Fruit fly (Drosophila melanogaster) whole organism, embryonic: Measurements from ENCODE around the gene Actn.

Source experiments
- Adf1 ChIP-seq: fragments of 200-800 bp; sonication (Bioruptor generic); IDR thresholded peaks from 2 replicates; pipeline ENCODE4 v1.3.6; 2022; ENCODE audit warnings: missing biosample characterization, missing genetic modification characterization
- Asciz ChIP-seq: fragments of 200-800 bp; sonication (Bioruptor generic); optimal IDR thresholded peaks from 2 replicates; lab custom pipeline; 2017; ENCODE audit warnings: missing biosample characterization, mild to moderate bottlenecking, missing genetic modification characterization, missing genetic modification reagents
- Bdp1 ChIP-seq: fragments of 200-800 bp; sonication (Bioruptor generic); optimal IDR thresholded peaks from 3 replicates; lab custom pipeline; 2016; ENCODE audit warnings: missing biosample characterization, missing genetic modification characterization
- CG14441 ChIP-seq: fragments of 200-800 bp; sonication (Bioruptor generic); IDR thresholded peaks from 2 replicates; pipeline ENCODE4 v1.3.6; 2022; ENCODE audit warnings: missing biosample characterization, missing genetic modification characterization
- CG14965 ChIP-seq: fragments of 200-800 bp; sonication (Bioruptor generic); optimal IDR thresholded peaks from 2 replicates; lab custom pipeline; 2016; ENCODE audit warnings: missing biosample characterization, missing genetic modification characterization, borderline replicate concordance
- CG15479 ChIP-seq: fragments of 200-800 bp; sonication (Bioruptor generic); optimal IDR thresholded peaks from 3 replicates; lab custom pipeline; 2019; ENCODE audit warnings: missing biosample characterization, mild to moderate bottlenecking, missing genetic modification characterization, moderate library complexity
- CG17612 ChIP-seq: fragments of 200-800 bp; sonication (Bioruptor generic); IDR thresholded peaks from 2 replicates; pipeline ENCODE4 v1.3.6; 2022; ENCODE audit warnings: missing biosample characterization, missing genetic modification characterization
- CG30431 ChIP-seq: fragments of 200-800 bp; sonication (Bioruptor generic); optimal IDR thresholded peaks from 2 replicates; lab custom pipeline; 2017; ENCODE audit warnings: missing biosample characterization, missing genetic modification characterization
- CG3065 ChIP-seq: fragments of 200-800 bp; sonication (Bioruptor generic); optimal IDR thresholded peaks from 2 replicates; lab custom pipeline; 2016; ENCODE audit warnings: missing biosample characterization, missing genetic modification characterization
- CG34376 ChIP-seq: fragments of 200-800 bp; sonication (Bioruptor generic); optimal IDR thresholded peaks from 2 replicates; lab custom pipeline; 2018; ENCODE audit warnings: missing biosample characterization, mild to moderate bottlenecking, missing genetic modification characterization
- CG4854 ChIP-seq: fragments of 200-800 bp; sonication (Bioruptor generic); optimal IDR thresholded peaks from 2 replicates; lab custom pipeline; 2016; ENCODE audit warnings: missing biosample characterization, missing genetic modification characterization, inconsistent platforms
- CG7372 ChIP-seq: fragments of 200-800 bp; sonication (Bioruptor generic); IDR thresholded peaks from 2 replicates; pipeline ENCODE4 v1.3.6; 2022; ENCODE audit warnings: missing biosample characterization, missing genetic modification characterization
- CG7745 ChIP-seq: fragments of 200-800 bp; sonication (Bioruptor generic); optimal IDR thresholded peaks from 2 replicates; lab custom pipeline; 2018; ENCODE audit warnings: missing biosample characterization, mild to moderate bottlenecking, missing genetic modification characterization, moderate library complexity
- CG7839 ChIP-seq: fragments of 200-800 bp; sonication (Bioruptor generic); optimal IDR thresholded peaks from 3 replicates; lab custom pipeline; 2018; ENCODE audit warnings: missing biosample characterization, mild to moderate bottlenecking, missing genetic modification characterization, moderate library complexity
- CG9609 ChIP-seq: fragments of 200-800 bp; sonication (Bioruptor generic); optimal IDR thresholded peaks from 3 replicates; lab custom pipeline; 2016; ENCODE audit warnings: missing biosample characterization, missing genetic modification characterization
- Deaf1 ChIP-seq: fragments of 200-800 bp; optimal IDR thresholded peaks from 3 replicates; lab custom pipeline; 2019; ENCODE audit warnings: missing biosample characterization, mild to moderate bottlenecking, missing genetic modification characterization, moderate library complexity
- Dek ChIP-seq: fragments of 200-800 bp; sonication (Bioruptor generic); optimal IDR thresholded peaks from 3 replicates; lab custom pipeline; 2019; ENCODE audit warnings: missing biosample characterization, mild to moderate bottlenecking, missing genetic modification characterization, moderate library complexity
- Doc3 ChIP-seq: fragments of 200-800 bp; sonication (Bioruptor generic); IDR thresholded peaks from 3 replicates; pipeline ENCODE4 v1.3.6; 2022; ENCODE audit warnings: missing biosample characterization, missing genetic modification characterization; ENCODE audit not compliant: partially characterized antibody
- Dp ChIP-seq: fragments of 200-800 bp; sonication (Bioruptor generic); optimal IDR thresholded peaks from 2 replicates; lab custom pipeline; 2018; ENCODE audit warnings: missing biosample characterization, mild to moderate bottlenecking, missing genetic modification characterization, moderate library complexity
- E2f2 ChIP-seq: fragments of 200-800 bp; sonication (Bioruptor generic); IDR thresholded peaks from 2 replicates; pipeline ENCODE4 v1.3.6; 2022; ENCODE audit warnings: missing biosample characterization, missing genetic modification characterization
- H2.0 ChIP-seq: fragments of 200-800 bp; sonication (Bioruptor generic); IDR thresholded peaks from 2 replicates; pipeline ENCODE4 v1.3.6; 2022; ENCODE audit warnings: missing biosample characterization, missing genetic modification characterization
- HLH54F ChIP-seq: fragments of 200-800 bp; sonication (Bioruptor generic); optimal IDR thresholded peaks from 3 replicates; lab custom pipeline; 2016; ENCODE audit warnings: missing biosample characterization, missing genetic modification characterization
- MBD-R2 ChIP-seq: fragments of 200-800 bp; sonication (Bioruptor generic); IDR thresholded peaks from 2 replicates; pipeline ENCODE4 v1.3.6; 2022; ENCODE audit warnings: missing biosample characterization, missing genetic modification characterization
- Mad ChIP-seq: fragments of 200-800 bp; sonication (Bioruptor generic); optimal IDR thresholded peaks from 2 replicates; lab custom pipeline; 2016; ENCODE audit warnings: missing biosample characterization, missing genetic modification characterization
- Med ChIP-seq: fragments of 200-800 bp; sonication (Bioruptor generic); peaks from one replicate; lab custom pipeline; 2016; ENCODE audit warnings: missing biosample characterization, missing genetic modification characterization, mild to moderate bottlenecking, inconsistent platforms, moderate library complexity
- NK7.1 ChIP-seq: fragments of 200-800 bp; sonication (Bioruptor generic); optimal IDR thresholded peaks from 3 replicates; lab custom pipeline; 2016; ENCODE audit warnings: missing biosample characterization, missing genetic modification characterization
- Rx ChIP-seq: fragments of 200-800 bp; sonication (Bioruptor generic); IDR thresholded peaks from 2 replicates; pipeline ENCODE4 v1.3.6; 2022; ENCODE audit warnings: missing biosample characterization, missing genetic modification characterization
- Spps ChIP-seq: fragments of 200-800 bp; sonication (Bioruptor generic); optimal IDR thresholded peaks from 2 replicates; lab custom pipeline; 2018; ENCODE audit warnings: missing biosample characterization, mild to moderate bottlenecking, missing genetic modification characterization
- Stat92E ChIP-seq, 3 experiments: fragments of >200 bp in 2 of 3; fragments of 200-800 bp in 1 of 3; sonication (Bioruptor generic) in 1 of 3; optimal IDR thresholded peaks; 2 replicates each; lab custom pipeline; 2017 to 2019; ENCODE audit warnings: missing biosample characterization in 3 of 3, missing genetic modification characterization in 3 of 3, mild to moderate bottlenecking in 1 of 3, moderate library complexity in 1 of 3
- TFAM ChIP-seq: fragments of 200-800 bp; sonication (Bioruptor generic); optimal IDR thresholded peaks from 2 replicates; lab custom pipeline; 2017; ENCODE audit warnings: missing biosample characterization, missing genetic modification characterization, inconsistent platforms
- bab2 ChIP-seq: fragments of 200-800 bp; sonication (Bioruptor generic); optimal IDR thresholded peaks from 2 replicates; lab custom pipeline; 2016; ENCODE audit warnings: missing biosample characterization, missing genetic modification characterization
- bbx ChIP-seq: fragments of 200-800 bp; sonication (Bioruptor generic); IDR thresholded peaks from 2 replicates; pipeline ENCODE4 v1.3.6; 2022; ENCODE audit warnings: missing biosample characterization, missing genetic modification characterization; ENCODE audit not compliant: partially characterized antibody
- crol ChIP-seq: fragments of 200-800 bp; sonication (Bioruptor generic); IDR thresholded peaks from 2 replicates; pipeline ENCODE4 v1.3.6; 2022; ENCODE audit warnings: missing biosample characterization, missing genetic modification characterization
- crp ChIP-seq, 2 experiments: fragments of 200-800 bp; sonication (Bioruptor generic); optimal IDR thresholded peaks; 2 replicates in 1 of 2; 3 replicates in 1 of 2; lab custom pipeline; 2017; ENCODE audit warnings: missing biosample characterization in 2 of 2, missing genetic modification characterization in 2 of 2, mild to moderate bottlenecking in 1 of 2, moderate library complexity in 1 of 2
- da ChIP-seq: fragments of 200-800 bp; sonication (Bioruptor generic); optimal IDR thresholded peaks from 2 replicates; lab custom pipeline; 2016; ENCODE audit warnings: missing biosample characterization, missing genetic modification characterization
- en ChIP-seq: fragments of 200-800 bp; sonication (Bioruptor generic); optimal IDR thresholded peaks from 2 replicates; lab custom pipeline; 2016; ENCODE audit warnings: missing biosample characterization, missing genetic modification characterization
- eve ChIP-seq, 2 experiments: fragments of >200 bp; optimal IDR thresholded peaks; 2 replicates each; lab custom pipeline; 2017; ENCODE audit warnings: missing biosample characterization in 2 of 2, missing genetic modification characterization in 2 of 2
- fd64A ChIP-seq: fragments of 200-800 bp; sonication (Bioruptor generic); optimal IDR thresholded peaks from 3 replicates; lab custom pipeline; 2018; ENCODE audit warnings: missing biosample characterization, mild to moderate bottlenecking, missing genetic modification characterization
- gem ChIP-seq: fragments of 200-800 bp; sonication (Bioruptor generic); optimal IDR thresholded peaks from 2 replicates; lab custom pipeline; 2019; ENCODE audit warnings: missing biosample characterization, mild to moderate bottlenecking, missing genetic modification characterization, moderate library complexity
- gsb-n ChIP-seq: fragments of 200-800 bp; sonication (Bioruptor generic); optimal IDR thresholded peaks from 3 replicates; lab custom pipeline; 2018; ENCODE audit warnings: missing biosample characterization, mild to moderate bottlenecking, missing genetic modification characterization
- jumu ChIP-seq: fragments of 200-800 bp; sonication (Bioruptor generic); optimal IDR thresholded peaks from 3 replicates; lab custom pipeline; 2016; ENCODE audit warnings: missing biosample characterization, missing genetic modification characterization
- lab ChIP-seq: fragments of 200-800 bp; sonication (Bioruptor generic); optimal IDR thresholded peaks from 3 replicates; lab custom pipeline; 2017; ENCODE audit warnings: missing biosample characterization, missing genetic modification characterization, mild to moderate bottlenecking, moderate library complexity, missing genetic modification reagents
- mam ChIP-seq: fragments of 200-800 bp; sonication (Bioruptor generic); optimal IDR thresholded peaks from 3 replicates; lab custom pipeline; 2016; ENCODE audit warnings: missing biosample characterization, missing genetic modification characterization
- nerfin-1 ChIP-seq: fragments of 200-800 bp; sonication (Bioruptor generic); optimal IDR thresholded peaks from 3 replicates; lab custom pipeline; 2019; ENCODE audit warnings: missing biosample characterization, mild to moderate bottlenecking, missing genetic modification characterization, moderate library complexity
- onecut ChIP-seq: fragments of 200-800 bp; sonication (Bioruptor generic); IDR thresholded peaks from 2 replicates; pipeline ENCODE4 v1.3.6; 2022; ENCODE audit warnings: missing biosample characterization, missing genetic modification characterization
- pho ChIP-seq: fragments of 200-800 bp; sonication (Bioruptor generic); optimal IDR thresholded peaks from 2 replicates; lab custom pipeline; 2016; ENCODE audit warnings: missing biosample characterization, missing genetic modification characterization
- sens-2 ChIP-seq: fragments of 200-800 bp; sonication (Bioruptor generic); IDR thresholded peaks from 2 replicates; pipeline ENCODE4 v1.3.6; 2022; ENCODE audit warnings: missing biosample characterization, missing genetic modification characterization
- seq ChIP-seq: fragments of 200-800 bp; sonication (Bioruptor generic); IDR thresholded peaks from 2 replicates; pipeline ENCODE4 v1.3.6; 2022; ENCODE audit warnings: missing biosample characterization, missing genetic modification characterization
- sisA ChIP-seq: fragments of 200-800 bp; sonication (Bioruptor generic); IDR thresholded peaks from 2 replicates; pipeline ENCODE4 v1.3.6; 2022; ENCODE audit warnings: missing biosample characterization, missing genetic modification characterization
- sqz ChIP-seq: fragments of 200-800 bp; sonication (Bioruptor generic); optimal IDR thresholded peaks from 3 replicates; lab custom pipeline; 2018; ENCODE audit warnings: missing biosample characterization, mild to moderate bottlenecking, missing genetic modification characterization
- wor ChIP-seq: fragments of 200-800 bp; sonication (Bioruptor generic); IDR thresholded peaks from 2 replicates; pipeline ENCODE4 v1.3.6; 2022; ENCODE audit warnings: missing biosample characterization, missing genetic modification characterization

Gene Actn

dm6 chrX:2083109-2083508 lies 41.0 kb upstream of the Actn start (continued):
- TF ChIP-seq mam (GFP tag; lab: Kevin White, UChicago) = peak; percentile 80
- TF ChIP-seq pho (GFP tag; lab: Kevin White, UChicago) = peak; percentile 57
- TF ChIP-seq CG34376 (GFP tag; lab: Kevin White, UChicago) = no peak
- peak; percentile 46; the same call in 1 of the 2 replicates for TF ChIP-seq MBD-R2 (GFP tag; lab: Robert Waterston, UW)
- 0 out of 2 replicates have a peak, but pooled peaks have one; percentile 16 for TF ChIP-seq seq
- peak; percentile 2 for TF ChIP-seq Asciz (GFP tag; lab: Kevin White, UChicago)
- peak; percentile 39 for TF ChIP-seq CG9609 (GFP tag; lab: Kevin White, UChicago)
- TF ChIP-seq bab2 (GFP tag; lab: Kevin White, UChicago) = peak; percentile 23
- peak; percentile 62 for TF ChIP-seq HLH54F (GFP tag; lab: Kevin White, UChicago)
- no peak for TF ChIP-seq NK7.1 (GFP tag; lab: Kevin White, UChicago)
- TF ChIP-seq Spps (tag; lab: Kevin White, UChicago) = no peak
- no peak for TF ChIP-seq onecut (GFP tag; lab: Robert Waterston, UW)
- TF ChIP-seq lab = peak; percentile 83
- TF ChIP-seq sisA (GFP tag; lab: Robert Waterston, UW) = peak; percentile 38
- no peak for TF ChIP-seq crp (GFP tag; optimal IDR thresholded peaks at IDR 0.05; lab: Kevin White, UChicago)
- TF ChIP-seq Rx (GFP tag; lab: Robert Waterston, UW) = peak; percentile 41; the same call in 1 of the 2 replicates
- no peak for TF ChIP-seq gsb-n (tag; lab: Kevin White, UChicago)
- TF ChIP-seq H2.0 = peak; percentile 49
- TF ChIP-seq CG14441 = peak; percentile 50; the same call in 1 of the 2 replicates
- no peak for TF ChIP-seq CG7745
- TF ChIP-seq E2f2 (GFP tag; lab: Robert Waterston, UW) = no peak; the same call in 1 of the 2 replicates
- TF ChIP-seq CG3065 = no peak
- TF ChIP-seq, all 482 proteins: peak for 204

- TF ChIP-seq CG7372 (GFP tag; lab: Robert Waterston, UW) (no peak), CG15479 (no peak), fd64A (no peak), nerfin-1 (tag; lab: Kevin White, UChicago) (peak; percentile 44), wor (GFP tag; lab: Robert Waterston, UW) (no peak), sens-2 (GFP tag; lab: Robert Waterston, UW) (no peak), jumu (GFP tag; lab: Kevin White, UChicago) (no peak), sqz (GFP tag; lab: Kevin White, UChicago) (no peak), Dp (GFP tag; lab: Kevin White, UChicago) (no peak), bbx (GFP tag; lab: Robert Waterston, UW) (no peak), CG17612 (GFP tag; lab: Robert Waterston, UW) (no peak), Deaf1 (tag; lab: Kevin White, UChicago) (peak; percentile 23), gem (tag; lab: Kevin White, UChicago) (no peak), CG14965 (GFP tag; lab: Kevin White, UChicago) (no peak), CG30431 (GFP tag; lab: Kevin White, UChicago) (no peak), Dek (tag; lab: Kevin White, UChicago) (no peak), Med (GFP tag; lab: Kevin White, UChicago) (peak; percentile 12), en (GFP tag; lab: Kevin White, UChicago) (no peak), crol (GFP tag; lab: Robert Waterston, UW) (peak; percentile 70), Doc3 (GFP tag; lab: Robert Waterston, UW) (no peak), eve (GFP tag; optimal IDR thresholded peaks at IDR 0.05; lab: Kevin White, UChicago) (no peak), Adf1 (GFP tag; lab: Robert Waterston, UW) (peak; percentile 9; the same call in 1 of the 2 replicates), TFAM (GFP tag; lab: Kevin White, UChicago) (no peak), CG7839 (no peak), Bdp1 (GFP tag; lab: Kevin White, UChicago) (no peak), Mad (GFP tag; lab: Kevin White, UChicago) (no peak), Stat92E (GFP tag; optimal IDR thresholded peaks at IDR 0.05; lab: Kevin White, UChicago) (no peak), CG4854 (GFP tag; lab: Kevin White, UChicago) (no peak), da (GFP tag; lab: Kevin White, UChicago) (no peak)
Measured at dm6 chrX:2081848-2082365, 39.8 kb upstream of the Actn start.
